Worm (Caenorhabditis elegans): ENCODE data around the gene ugt-5.

ce11 chrV:12744979-12745378, 47.8 kb downstream of the ugt-5 start, which contains the start of gene C15C8.7:
- TF ChIP-seq ztf-23 (GFP tag; IDR thresholded peaks at IDR 0.05) (no peak), cog-1 (tag; optimal IDR thresholded peaks at IDR 0.05) (no peak), ztf-29 (GFP tag; IDR thresholded peaks at IDR 0.05) (no peak), med-1 (GFP tag; optimal IDR thresholded peaks at IDR 0.05; ENCODE audit: insufficient read depth) (no peak), ref-1 (GFP tag; conservative IDR thresholded peaks at IDR 0.05) (no peak), flt-1 (GFP tag; IDR thresholded peaks at IDR 0.05) (no peak)
